Fruit fly (Drosophila melanogaster): ENCODE measurements around the gene uif.

dm6 chr2L:6950096-6950495, 60.1 kb downstream of the uif start, which contains the start of the genes Gas41 and SA1:
- TF ChIP-seq h (optimal IDR thresholded peaks at IDR 0.05) = no peak
- no peak for TF ChIP-seq insv (optimal IDR thresholded peaks at IDR 0.05)
- TF ChIP-seq Sin3A (optimal IDR thresholded peaks at IDR 0.05) = no peak
